Fruit fly (Drosophila melanogaster): ENCODE measurements around the gene Cht5.

DNA sequence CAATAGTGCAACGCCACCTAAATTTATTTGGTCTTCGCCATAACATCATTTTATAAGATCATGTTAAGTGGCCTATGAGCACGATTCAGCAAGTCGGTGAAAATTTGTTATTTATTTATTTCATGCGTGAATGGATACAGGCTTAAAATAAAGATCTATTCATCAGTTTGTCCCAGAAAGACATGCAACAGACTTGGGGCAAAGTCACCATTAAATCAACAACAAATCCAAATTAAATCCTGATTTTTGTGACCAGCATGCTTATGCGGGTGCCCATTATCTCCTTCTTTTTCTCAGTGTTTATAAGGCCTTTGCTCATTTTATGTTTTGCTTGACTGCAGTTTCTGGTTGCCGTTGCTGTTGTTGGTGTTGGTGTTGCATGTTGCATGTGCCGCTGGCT is 40.6 kb downstream of the Cht5 start:
- TF ChIP-seq CG8478 (optimal IDR thresholded peaks at IDR 0.05) (no peak), CTCF (optimal IDR thresholded peaks at IDR 0.05) (no peak)

Data from S2 (cell line).